Worm (Caenorhabditis elegans): ENCODE measurements around the gene H39E23.3.

- TF ChIP-seq unc-39 (tag; optimal IDR thresholded peaks at IDR 0.05) = no peak
- no peak for TF ChIP-seq lin-13 (GFP tag; optimal IDR thresholded peaks at IDR 0.05)
- no peak for TF ChIP-seq aha-1 (tag)
- no peak for TF ChIP-seq dpl-1 (GFP tag; optimal IDR thresholded peaks at IDR 0.05)
- no peak for TF ChIP-seq Y75B8A.6 (GFP tag; IDR thresholded peaks at IDR 0.05)
Measured at ce11 chrV:14150966-14151365, 43.4 kb downstream of the H39E23.3 start.
